In genomic region chrIII:1218221-1218620, ce11 we compare ENCODE assay signal across 6 worm cellular contexts.
TF ChIP-seq lines count a peak whose summit lies in the region.

No protein-coding gene starts in this region.

TF ChIP-seq in whole organism, L1 larva, 84 proteins besides CTCF, POLR2A, EP300 and RAD21 (continued from another document):
- TF ChIP-seq nhr-12 (tag; optimal IDR thresholded peaks at IDR 0.05; lab: Kevin White, UChicago) (no peak), ztf-4 (tag; optimal IDR thresholded peaks at IDR 0.05; lab: Kevin White, UChicago) (no peak), mep-1 (tag; optimal IDR thresholded peaks at IDR 0.05; lab: Kevin White, UChicago) (peak; percentile 29), skn-1 (tag; optimal IDR thresholded peaks at IDR 0.05; lab: Kevin White, UChicago) (no peak), C04F5.9 (tag; optimal IDR thresholded peaks at IDR 0.05; lab: Kevin White, UChicago) (no peak), nhr-11 (tag; optimal IDR thresholded peaks at IDR 0.05; lab: Kevin White, UChicago) (no peak), dsc-1 (tag; optimal IDR thresholded peaks at IDR 0.05; lab: Kevin White, UChicago) (peak; percentile 10), mdl-1 (tag; optimal IDR thresholded peaks at IDR 0.05; lab: Kevin White, UChicago) (no peak), lin-14 (GFP tag; optimal IDR thresholded peaks at IDR 0.05; lab: Kevin White, UChicago) (no peak), lin-13 (GFP tag; optimal IDR thresholded peaks at IDR 0.05; lab: Kevin White, UChicago) (peak; percentile 3), pax-3 (tag; optimal IDR thresholded peaks at IDR 0.05; lab: Kevin White, UChicago) (no peak), nhr-47 (tag; optimal IDR thresholded peaks at IDR 0.05; lab: Kevin White, UChicago) (peak; percentile 22), nhr-20 (tag; optimal IDR thresholded peaks at IDR 0.05; lab: Kevin White, UChicago) (peak; percentile 2), efl-1 (optimal IDR thresholded peaks at IDR 0.05; lab: Kevin White, UChicago) (no peak), efl-1 (GFP tag; optimal IDR thresholded peaks at IDR 0.05 in 1 of 2; lab: Kevin White, UChicago) (peak; percentile 12 to 59)

TF ChIP-seq in whole organism, L4 larva, 104 proteins besides CTCF, POLR2A, EP300 and RAD21 (continued from another document and continues in another):
- TF ChIP-seq ztf-11 (tag; optimal IDR thresholded peaks at IDR 0.05; lab: Kevin White, UChicago) (no peak), F49E8.2 (tag; optimal IDR thresholded peaks at IDR 0.05; lab: Kevin White, UChicago; ENCODE audit: borderline replicate concordance) (no peak), fkh-10 (GFP tag; optimal IDR thresholded peaks at IDR 0.05; lab: Kevin White, UChicago) (no peak), zfp-2 (tag; optimal IDR thresholded peaks at IDR 0.05; lab: Kevin White, UChicago) (no peak), nhr-77 (tag; optimal IDR thresholded peaks at IDR 0.05; lab: Kevin White, UChicago) (no peak), vab-7 (GFP tag; IDR thresholded peaks at IDR 0.05; lab: Robert Waterston, UW) (peak; percentile 38; the same call in 1 of the 2 replicates), pqm-1 (tag; optimal IDR thresholded peaks at IDR 0.05; lab: Kevin White, UChicago) (no peak), set-16 (GFP tag; IDR thresholded peaks at IDR 0.05; lab: Robert Waterston, UW) (peak; percentile 66), lin-38 (GFP tag; IDR thresholded peaks at IDR 0.05; lab: Robert Waterston, UW) (peak; percentile 65), ZK546.5 (tag; optimal IDR thresholded peaks at IDR 0.05; lab: Kevin White, UChicago) (no peak), daf-16 (GFP tag; optimal IDR thresholded peaks at IDR 0.05; lab: Kevin White, UChicago) (no peak), daf-16 (tag; optimal IDR thresholded peaks at IDR 0.05; lab: Kevin White, UChicago) (no peak), php-3 (GFP tag; IDR thresholded peaks at IDR 0.05; lab: Robert Waterston, UW) (no peak), tra-1 (GFP tag; IDR thresholded peaks at IDR 0.05; lab: Robert Waterston, UW) (no peak), ceh-28 (tag; optimal IDR thresholded peaks at IDR 0.05; lab: Kevin White, UChicago) (no peak), hlh-30 (tag; optimal IDR thresholded peaks at IDR 0.05; lab: Kevin White, UChicago; ENCODE audit: insufficient read depth) (no peak), egl-43 (GFP tag; IDR thresholded peaks at IDR 0.05; lab: Robert Waterston, UW) (peak; percentile 71; the same call in 1 of the 2 replicates), hif-1 (tag; optimal IDR thresholded peaks at IDR 0.05; lab: Kevin White, UChicago) (peak in 1 of 2 experiments; percentile 22), tag-97 (GFP tag; IDR thresholded peaks at IDR 0.05; lab: Robert Waterston, UW) (no peak), cey-2 (tag; optimal IDR thresholded peaks at IDR 0.05; lab: Kevin White, UChicago; ENCODE audit: borderline replicate concordance, insufficient read depth) (no peak), pha-4 (GFP tag; IDR thresholded peaks at IDR 0.05; lab: Robert Waterston, UW) (peak; percentile 34; the same call in 1 of the 2 replicates), pha-4 (tag; optimal IDR thresholded peaks at IDR 0.05; lab: Kevin White, UChicago) (no peak), lin-15B (tag; optimal IDR thresholded peaks at IDR 0.05; lab: Kevin White, UChicago) (no peak)

TF ChIP-seq in whole organism, early embryonic, 17 proteins besides CTCF, POLR2A, EP300 and RAD21 (continued from another document):
- TF ChIP-seq hmbx-1 (tag; optimal IDR thresholded peaks at IDR 0.05; lab: Kevin White, UChicago) (no peak), B0310.2 (tag; optimal IDR thresholded peaks at IDR 0.05; lab: Kevin White, UChicago) (peak; percentile 57), ets-7 (tag; optimal IDR thresholded peaks at IDR 0.05; lab: Kevin White, UChicago) (no peak), tra-4 (tag; optimal IDR thresholded peaks at IDR 0.05; lab: Kevin White, UChicago) (no peak), ceh-36 (tag; optimal IDR thresholded peaks at IDR 0.05; lab: Kevin White, UChicago) (peak; percentile 76)
TF ChIP-seq in whole organism, early embryonic: peak in this region for 13.

TF ChIP-seq in whole organism, late embryonic, 69 proteins besides CTCF, POLR2A, EP300 and RAD21 (continued from another document):
- 0 out of 2 replicates have a peak, but pooled peaks have one; percentile 11 for TF ChIP-seq sox-2 (GFP tag; IDR thresholded peaks at IDR 0.05; lab: Robert Waterston, UW)
- TF ChIP-seq sdc-2 (tag; optimal IDR thresholded peaks at IDR 0.05; lab: Kevin White, UChicago) = peak; percentile 28
- no peak for TF ChIP-seq elt-4 (tag; optimal IDR thresholded peaks at IDR 0.05; lab: Kevin White, UChicago)
- peak; percentile 29 for TF ChIP-seq ttx-3 (tag; optimal IDR thresholded peaks at IDR 0.05; lab: Kevin White, UChicago)
- peak; percentile 15 for TF ChIP-seq gmeb-2 (tag; optimal IDR thresholded peaks at IDR 0.05; lab: Kevin White, UChicago)
- peak; percentile 46 for TF ChIP-seq tbx-2 (tag; optimal IDR thresholded peaks at IDR 0.05; lab: Kevin White, UChicago)
- TF ChIP-seq dve-1 (tag; optimal IDR thresholded peaks at IDR 0.05; lab: Kevin White, UChicago) = peak; percentile 13
- TF ChIP-seq ceh-18 (tag; optimal IDR thresholded peaks at IDR 0.05; lab: Kevin White, UChicago) = peak; percentile 25
- peak; percentile 30 for TF ChIP-seq ceh-34 (tag; optimal IDR thresholded peaks at IDR 0.05; lab: Kevin White, UChicago)
- peak; percentile 16 for TF ChIP-seq unc-86 (tag; optimal IDR thresholded peaks at IDR 0.05; lab: Kevin White, UChicago)
- no peak for TF ChIP-seq ztf-16 (tag; optimal IDR thresholded peaks at IDR 0.05; lab: Kevin White, UChicago)
- TF ChIP-seq sox-4 (tag; optimal IDR thresholded peaks at IDR 0.05; lab: Kevin White, UChicago) = peak; percentile 52
- peak; percentile 15 for TF ChIP-seq ref-2 (tag; optimal IDR thresholded peaks at IDR 0.05; lab: Kevin White, UChicago)
- TF ChIP-seq ceh-22 (tag; optimal IDR thresholded peaks at IDR 0.05; lab: Kevin White, UChicago) = no peak

TF ChIP-seq in whole organism, mixed stage, embryonic, 35 proteins besides CTCF, POLR2A, EP300 and RAD21 (continued from another document):
- no peak for TF ChIP-seq lin-32 (GFP tag; optimal IDR thresholded peaks at IDR 0.05; lab: Kevin White, UChicago)
- no peak for TF ChIP-seq nhr-12 (tag; optimal IDR thresholded peaks at IDR 0.05; lab: Kevin White, UChicago)
- TF ChIP-seq unc-120 (tag; optimal IDR thresholded peaks at IDR 0.05; lab: Kevin White, UChicago; ENCODE audit: poor library complexity, severe bottlenecking) = peak; percentile 67
- TF ChIP-seq sem-2 (GFP tag; optimal IDR thresholded peaks at IDR 0.05; lab: Kevin White, UChicago) = peak; percentile 56
- TF ChIP-seq ces-1 (GFP tag; optimal IDR thresholded peaks at IDR 0.05; lab: Kevin White, UChicago) = no peak
- no peak for TF ChIP-seq blmp-1 (tag; optimal IDR thresholded peaks at IDR 0.05; lab: Kevin White, UChicago)
- TF ChIP-seq hlh-1 (tag; optimal IDR thresholded peaks at IDR 0.05; lab: Kevin White, UChicago) = no peak
- TF ChIP-seq lsy-2 (tag; optimal IDR thresholded peaks at IDR 0.05; lab: Kevin White, UChicago) = no peak
- TF ChIP-seq bed-3 (GFP tag; optimal IDR thresholded peaks at IDR 0.05; lab: Kevin White, UChicago) = peak; percentile 18
- no peak for TF ChIP-seq nhr-76 (tag; optimal IDR thresholded peaks at IDR 0.05; lab: Kevin White, UChicago)
- peak; percentile 70 for TF ChIP-seq cnd-1 (tag; optimal IDR thresholded peaks at IDR 0.05; lab: Kevin White, UChicago)
- TF ChIP-seq lin-13 (tag; optimal IDR thresholded peaks at IDR 0.05; lab: Kevin White, UChicago) = no peak
- no peak for TF ChIP-seq tbx-8 (GFP tag; optimal IDR thresholded peaks at IDR 0.05; lab: Kevin White, UChicago)
- TF ChIP-seq zip-8 (tag; optimal IDR thresholded peaks at IDR 0.05; lab: Kevin White, UChicago) = no peak
- peak; percentile 55 for TF ChIP-seq ceh-43 (GFP tag; optimal IDR thresholded peaks at IDR 0.05; lab: Kevin White, UChicago)
- no peak for TF ChIP-seq elt-3 (tag; optimal IDR thresholded peaks at IDR 0.05; lab: Kevin White, UChicago)
- no peak for TF ChIP-seq nhr-2 (tag; optimal IDR thresholded peaks at IDR 0.05; lab: Kevin White, UChicago)
- no peak for TF ChIP-seq mab-5 (tag; optimal IDR thresholded peaks at IDR 0.05; lab: Kevin White, UChicago)
- TF ChIP-seq mep-1 (tag; optimal IDR thresholded peaks at IDR 0.05; lab: Kevin White, UChicago) = no peak
TF ChIP-seq in whole organism, mixed stage, embryonic: peak in this region for 12.

TF ChIP-seq in whole organism, young adult, 124 proteins besides CTCF, POLR2A, EP300 and RAD21 (continued from another document):
- TF ChIP-seq snpc-1.3 (tag; optimal IDR thresholded peaks at IDR 0.05; lab: Kevin White, UChicago; ENCODE audit: insufficient read depth) (peak; percentile 38), nfyb-1 (GFP tag; IDR thresholded peaks at IDR 0.05; lab: Robert Waterston, UW) (0 out of 2 replicates have a peak, but pooled peaks have one; percentile 45), egrh-3 (GFP tag; IDR thresholded peaks at IDR 0.05; lab: Robert Waterston, UW) (peak; percentile 52), ceh-79 (tag; optimal IDR thresholded peaks at IDR 0.05; lab: Kevin White, UChicago) (no peak), snpc-4 (GFP tag; optimal IDR thresholded peaks at IDR 0.05; lab: Kevin White, UChicago) (no peak), snpc-4 (tag; optimal IDR thresholded peaks at IDR 0.05; lab: Kevin White, UChicago) (peak in 1 of 4 experiments; percentile 25), attf-5 (GFP tag; optimal IDR thresholded peaks at IDR 0.05; lab: Kevin White, UChicago) (peak; percentile 29), K11D2.4 (GFP tag; IDR thresholded peaks at IDR 0.05; lab: Robert Waterston, UW) (no peak), rpc-1 (optimal IDR thresholded peaks at IDR 0.05; lab: Kevin White, UChicago) (peak; percentile 59), rpc-1 (tag; optimal IDR thresholded peaks at IDR 0.05; lab: Kevin White, UChicago) (peak; percentile 78), ztf-22 (GFP tag; optimal IDR thresholded peaks at IDR 0.05; lab: Kevin White, UChicago) (no peak), lsl-1 (GFP tag; optimal IDR thresholded peaks at IDR 0.05; lab: Kevin White, UChicago) (peak; percentile 9), Y53G8AR.9 (GFP tag; conservative IDR thresholded peaks at IDR 0.05; lab: Robert Waterston, UW) (peak; percentile 36; the same call in 1 of the 2 replicates), F23B12.7 (tag; optimal IDR thresholded peaks at IDR 0.05; lab: Kevin White, UChicago; ENCODE audit: insufficient read depth) (peak; percentile 36), D2030.7 (GFP tag; IDR thresholded peaks at IDR 0.05; lab: Robert Waterston, UW) (peak; percentile 51), ztf-18 (tag; optimal IDR thresholded peaks at IDR 0.05; lab: Kevin White, UChicago) (peak; percentile 42), B0261.1 (tag; optimal IDR thresholded peaks at IDR 0.05; lab: Kevin White, UChicago) (peak; percentile 74), T26A5.8 (tag; optimal IDR thresholded peaks at IDR 0.05; lab: Kevin White, UChicago) (no peak), ccch-3 (GFP tag; optimal IDR thresholded peaks at IDR 0.05; lab: Kevin White, UChicago) (no peak), ztf-26 (tag; optimal IDR thresholded peaks at IDR 0.05; lab: Kevin White, UChicago) (peak; percentile 13), dox-1 (GFP tag; IDR thresholded peaks at IDR 0.05; lab: Robert Waterston, UW) (peak; percentile 47; the same call in 1 of the 2 replicates), Y95B8A.8 (GFP tag; IDR thresholded peaks at IDR 0.05; lab: Robert Waterston, UW) (no peak), hlh-12 (tag; optimal IDR thresholded peaks at IDR 0.05; lab: Kevin White, UChicago) (no peak), C17E4.6 (GFP tag; IDR thresholded peaks at IDR 0.05; lab: Robert Waterston, UW) (no peak), lin-35 (GFP tag; optimal IDR thresholded peaks at IDR 0.05; lab: Kevin White, UChicago) (no peak), tbx-9 (tag; optimal IDR thresholded peaks at IDR 0.05; lab: Kevin White, UChicago; ENCODE audit: borderline replicate concordance) (no peak), cebp-1 (GFP tag; IDR thresholded peaks at IDR 0.05; lab: Robert Waterston, UW) (no peak), cebp-1 (tag; optimal IDR thresholded peaks at IDR 0.05; lab: Kevin White, UChicago) (no peak), lin-54 (GFP tag; optimal IDR thresholded peaks at IDR 0.05; lab: Kevin White, UChicago) (peak; percentile 24), hmg-1.2 (GFP tag; IDR thresholded peaks at IDR 0.05; lab: Robert Waterston, UW) (peak; percentile 47), let-607 (tag; optimal IDR thresholded peaks at IDR 0.05; lab: Kevin White, UChicago) (peak in 1 of 2 experiments; percentile 57), nhr-80 (tag; optimal IDR thresholded peaks at IDR 0.05; lab: Kevin White, UChicago) (no peak), nhr-90 (tag; optimal IDR thresholded peaks at IDR 0.05; lab: Kevin White, UChicago) (peak; percentile 36)
